1 fruit fly cellular context compared by ENCODE assay signal in genomic region chrX:7707350-7708241, dm6.
TF ChIP-seq lines count a peak whose summit lies in the region.

No protein-coding gene starts in this region.

TF ChIP-seq in whole organism, embryonic, 481 proteins besides CTCF, POLR2A, EP300 and RAD21 (continued from another document):
- 0 out of 3 replicates have a peak, but pooled peaks have one; percentile 40 for TF ChIP-seq ci (GFP tag; IDR thresholded peaks at IDR 0.05; lab: Robert Waterston, UW)
- no peak for TF ChIP-seq dimm (GFP tag; IDR thresholded peaks at IDR 0.05; lab: Robert Waterston, UW)
- TF ChIP-seq Sry-δ (GFP tag; optimal IDR thresholded peaks at IDR 0.05; lab: Kevin White, UChicago) = no peak
- TF ChIP-seq gsb-n (tag; optimal IDR thresholded peaks at IDR 0.05; lab: Kevin White, UChicago) = peak; percentile 10
- peak; percentile 31; the same call in 1 of the 2 replicates for TF ChIP-seq CG4360 (GFP tag; IDR thresholded peaks at IDR 0.05; lab: Robert Waterston, UW)
- no peak for TF ChIP-seq E2f2 (GFP tag; IDR thresholded peaks at IDR 0.05; lab: Robert Waterston, UW)
- peak; percentile 31 for TF ChIP-seq CG12769 (tag; optimal IDR thresholded peaks at IDR 0.05; lab: Kevin White, UChicago)
- peak; percentile 44 for TF ChIP-seq cwo (GFP tag; optimal IDR thresholded peaks at IDR 0.05; lab: Kevin White, UChicago)
- TF ChIP-seq cg (GFP tag; optimal IDR thresholded peaks at IDR 0.05; lab: Kevin White, UChicago) = peak; percentile 18
- no peak for TF ChIP-seq danr (GFP tag; IDR thresholded peaks at IDR 0.05; lab: Robert Waterston, UW)
- TF ChIP-seq toy (GFP tag; IDR thresholded peaks at IDR 0.05; lab: Robert Waterston, UW) = no peak
- TF ChIP-seq Drgx (GFP tag; IDR thresholded peaks at IDR 0.05; lab: Robert Waterston, UW) = 0 out of 2 replicates have a peak, but pooled peaks have one; percentile 12
- TF ChIP-seq Poxn (GFP tag; IDR thresholded peaks at IDR 0.05; lab: Robert Waterston, UW) = no peak
- no peak for TF ChIP-seq CG13287 (GFP tag; IDR thresholded peaks at IDR 0.05; lab: Robert Waterston, UW; ENCODE audit: partially characterized antibody)
- TF ChIP-seq twi (tag; optimal IDR thresholded peaks at IDR 0.05; lab: Kevin White, UChicago) = no peak
- TF ChIP-seq fru (optimal IDR thresholded peaks at IDR 0.05; lab: Kevin White, UChicago) = no peak
- TF ChIP-seq hkb (optimal IDR thresholded peaks at IDR 0.05; lab: Kevin White, UChicago) = no peak
- no peak for TF ChIP-seq hkb (GFP tag; IDR thresholded peaks at IDR 0.05; lab: Robert Waterston, UW)
- no peak for TF ChIP-seq CG14014 (GFP tag; IDR thresholded peaks at IDR 0.05; lab: Robert Waterston, UW)
- no peak for TF ChIP-seq CG7372 (GFP tag; IDR thresholded peaks at IDR 0.05; lab: Robert Waterston, UW)
- peak; percentile 91 for TF ChIP-seq bigmax (GFP tag; optimal IDR thresholded peaks at IDR 0.05; lab: Kevin White, UChicago)
- no peak for TF ChIP-seq pita (GFP tag; optimal IDR thresholded peaks at IDR 0.05; lab: Kevin White, UChicago)
- no peak for TF ChIP-seq eyg (GFP tag; optimal IDR thresholded peaks at IDR 0.05; lab: Kevin White, UChicago)
- TF ChIP-seq CHES-1-like (GFP tag; optimal IDR thresholded peaks at IDR 0.05; lab: Kevin White, UChicago) = no peak
- TF ChIP-seq CG34376 (GFP tag; optimal IDR thresholded peaks at IDR 0.05; lab: Kevin White, UChicago) = peak; percentile 7
- no peak for TF ChIP-seq CG8944 (GFP tag; optimal IDR thresholded peaks at IDR 0.05; lab: Kevin White, UChicago)
- TF ChIP-seq CG12155 (GFP tag; optimal IDR thresholded peaks at IDR 0.05; lab: Kevin White, UChicago) = no peak
- TF ChIP-seq Vsx1 (GFP tag; optimal IDR thresholded peaks at IDR 0.05; lab: Kevin White, UChicago) = peak; percentile 8
- no peak for TF ChIP-seq Gug (GFP tag; IDR thresholded peaks at IDR 0.05; lab: Robert Waterston, UW)
- no peak for TF ChIP-seq CG33213 (GFP tag; optimal IDR thresholded peaks at IDR 0.05; lab: Kevin White, UChicago)
- no peak for TF ChIP-seq scrt (GFP tag; optimal IDR thresholded peaks at IDR 0.05; lab: Kevin White, UChicago)
- no peak for TF ChIP-seq CG11085 (GFP tag; IDR thresholded peaks at IDR 0.05; lab: Robert Waterston, UW)
- peak; percentile 40 for TF ChIP-seq gfzf (GFP tag; optimal IDR thresholded peaks at IDR 0.05; lab: Kevin White, UChicago)
- no peak for TF ChIP-seq CG2116 (GFP tag; optimal IDR thresholded peaks at IDR 0.05; lab: Kevin White, UChicago)
- TF ChIP-seq sens (GFP tag; lab: Kevin White, UChicago) = peak; percentile 68
- no peak for TF ChIP-seq gsb (GFP tag; IDR thresholded peaks at IDR 0.05; lab: Robert Waterston, UW)
- TF ChIP-seq CG31388 (GFP tag; optimal IDR thresholded peaks at IDR 0.05; lab: Kevin White, UChicago) = no peak
- peak; percentile 96 for TF ChIP-seq D19B (GFP tag; optimal IDR thresholded peaks at IDR 0.05; lab: Kevin White, UChicago)
- no peak for TF ChIP-seq tna (GFP tag; IDR thresholded peaks at IDR 0.05; lab: Robert Waterston, UW; ENCODE audit: partially characterized antibody)
- no peak for TF ChIP-seq stwl (tag; optimal IDR thresholded peaks at IDR 0.05; lab: Kevin White, UChicago)
- peak; percentile 67 for TF ChIP-seq exex (tag; optimal IDR thresholded peaks at IDR 0.05; lab: Kevin White, UChicago)
- TF ChIP-seq CG15011 (GFP tag; optimal IDR thresholded peaks at IDR 0.05; lab: Kevin White, UChicago) = no peak
- TF ChIP-seq schlank (tag; optimal IDR thresholded peaks at IDR 0.05; lab: Kevin White, UChicago) = peak; percentile 8
- TF ChIP-seq eve (GFP tag; optimal IDR thresholded peaks at IDR 0.05; lab: Kevin White, UChicago) = peak in 1 of 2 experiments; percentile 54
- TF ChIP-seq Bteb2 (GFP tag; optimal IDR thresholded peaks at IDR 0.05; lab: Kevin White, UChicago) = no peak
- no peak for TF ChIP-seq CG8290 (GFP tag; optimal IDR thresholded peaks at IDR 0.05; lab: Kevin White, UChicago)
- TF ChIP-seq CG8290 (tag; optimal IDR thresholded peaks at IDR 0.05; lab: Kevin White, UChicago) = peak in 1 of 2 experiments; percentile 6
- no peak for TF ChIP-seq Ravus (GFP tag; IDR thresholded peaks at IDR 0.05; lab: Robert Waterston, UW)
TF ChIP-seq in whole organism, embryonic: peak in this region for 32.
